Fruit fly (Drosophila melanogaster) whole organism, prepupa: Measurements from ENCODE around the gene flfl.

Experiments
- Blimp-1 ChIP-seq: fragments of 200-800 bp; sonication (Bioruptor generic); optimal IDR thresholded peaks from 3 replicates; lab custom pipeline; 2017; ENCODE audit warnings: missing biosample characterization, missing genetic modification characterization, mild to moderate bottlenecking, moderate library complexity, missing genetic modification reagents
- CG10631 ChIP-seq: fragments of 200-800 bp; sonication (Bioruptor generic); optimal IDR thresholded peaks from 2 replicates; lab custom pipeline; 2016; ENCODE audit warnings: missing biosample characterization, missing genetic modification characterization
- CG11762 ChIP-seq: fragments of 200-800 bp; sonication (Bioruptor generic); optimal IDR thresholded peaks from 3 replicates; lab custom pipeline; 2016; ENCODE audit warnings: missing biosample characterization, missing genetic modification characterization; ENCODE audit not compliant: insufficient read depth
- CG15336 ChIP-seq: fragments of 200-800 bp; sonication (Bioruptor generic); IDR thresholded peaks from 2 replicates; pipeline ENCODE4 v1.3.6; 2022; ENCODE audit warnings: missing biosample characterization, missing genetic modification characterization
- CG1621 ChIP-seq: fragments of 200-800 bp; sonication (Bioruptor generic); optimal IDR thresholded peaks from 3 replicates; lab custom pipeline; 2018; ENCODE audit warnings: missing biosample characterization, mild to moderate bottlenecking, missing genetic modification characterization
- CG31627 ChIP-seq: fragments of 200-800 bp; sonication (Bioruptor generic); optimal IDR thresholded peaks from 3 replicates; lab custom pipeline; 2016; ENCODE audit warnings: missing biosample characterization, missing genetic modification characterization
- CG4318 ChIP-seq: fragments of 200-800 bp; sonication (Bioruptor generic); optimal IDR thresholded peaks from 3 replicates; lab custom pipeline; 2017; ENCODE audit warnings: missing biosample characterization, mild to moderate bottlenecking, missing genetic modification characterization
- CG6163 ChIP-seq: fragments of 200-800 bp; sonication (Bioruptor generic); IDR thresholded peaks from 3 replicates; pipeline ENCODE4 v1.3.6; 2022; ENCODE audit warnings: missing biosample characterization, missing genetic modification characterization
- CG6792 ChIP-seq: fragments of 200-800 bp; sonication (Bioruptor generic); optimal IDR thresholded peaks from 3 replicates; lab custom pipeline; 2016; ENCODE audit warnings: missing biosample characterization, missing genetic modification characterization
- CG6808 ChIP-seq: fragments of 200-800 bp; sonication (Bioruptor generic); optimal IDR thresholded peaks from 3 replicates; lab custom pipeline; 2017; ENCODE audit warnings: missing biosample characterization, missing genetic modification characterization, mild to moderate bottlenecking, moderate library complexity, missing genetic modification reagents
- CG7368 ChIP-seq: fragments of 200-800 bp; sonication (Bioruptor generic); optimal IDR thresholded peaks from 3 replicates; lab custom pipeline; 2016; ENCODE audit warnings: missing biosample characterization, missing genetic modification characterization
- Gug ChIP-seq: fragments of 200-800 bp; sonication (Bioruptor generic); IDR thresholded peaks from 2 replicates; pipeline ENCODE4 v1.3.6; 2022; ENCODE audit warnings: missing biosample characterization, missing genetic modification characterization
- Hr4 ChIP-seq: fragments of 200-800 bp; sonication (Bioruptor generic); optimal IDR thresholded peaks from 3 replicates; lab custom pipeline; 2016; ENCODE audit warnings: missing biosample characterization, missing genetic modification characterization
- Lpt ChIP-seq: fragments of 200-800 bp; sonication (Bioruptor generic); optimal IDR thresholded peaks from 3 replicates; lab custom pipeline; 2016; ENCODE audit warnings: missing biosample characterization, missing genetic modification characterization
- Met ChIP-seq: fragments of 200-800 bp; sonication (Bioruptor generic); optimal IDR thresholded peaks from 3 replicates; lab custom pipeline; 2016; ENCODE audit warnings: missing biosample characterization, missing genetic modification characterization
- OdsH ChIP-seq: fragments of 200-800 bp; sonication (Bioruptor generic); optimal IDR thresholded peaks from 3 replicates; lab custom pipeline; 2016; ENCODE audit warnings: missing biosample characterization, missing genetic modification characterization
- Smox ChIP-seq: fragments of 200-800 bp; sonication (Bioruptor generic); optimal IDR thresholded peaks from 3 replicates; lab custom pipeline; 2016; ENCODE audit warnings: missing biosample characterization, missing genetic modification characterization
- Sox102F ChIP-seq: fragments of 200-800 bp; sonication (Bioruptor generic); optimal IDR thresholded peaks from 2 replicates; lab custom pipeline; 2016; ENCODE audit warnings: missing biosample characterization, mild to moderate bottlenecking, missing genetic modification characterization
- Sox15 ChIP-seq: fragments of 200-800 bp; sonication (Bioruptor generic); optimal IDR thresholded peaks from 3 replicates; lab custom pipeline; 2016; ENCODE audit warnings: missing biosample characterization, missing genetic modification characterization
- achi ChIP-seq: fragments of 200-800 bp; sonication (Bioruptor generic); optimal IDR thresholded peaks from 3 replicates; lab custom pipeline; 2016; ENCODE audit warnings: missing biosample characterization, missing genetic modification characterization
- cyc ChIP-seq: fragments of 200-800 bp; sonication (Bioruptor generic); optimal IDR thresholded peaks from 3 replicates; lab custom pipeline; 2016; ENCODE audit warnings: missing biosample characterization, missing genetic modification characterization
- dsx ChIP-seq: fragments of 200-800 bp; optimal IDR thresholded peaks from 3 replicates; lab custom pipeline; 2019; ENCODE audit warnings: missing biosample characterization, mild to moderate bottlenecking, missing genetic modification characterization, moderate library complexity; ENCODE audit not compliant: poor library complexity, severe bottlenecking
- eg ChIP-seq: fragments of 200-800 bp; sonication (Bioruptor generic); IDR thresholded peaks from 3 replicates; pipeline ENCODE4 v1.3.6; 2022; ENCODE audit warnings: missing biosample characterization, missing genetic modification characterization
- fd59A ChIP-seq: fragments of 200-800 bp; sonication (Bioruptor generic); optimal IDR thresholded peaks from 2 replicates; lab custom pipeline; 2017; ENCODE audit warnings: missing biosample characterization, mild to moderate bottlenecking, missing genetic modification characterization, missing genetic modification reagents
- fkh ChIP-seq: fragments of 200-800 bp; sonication (Bioruptor generic); optimal IDR thresholded peaks from 3 replicates; lab custom pipeline; 2017; ENCODE audit warnings: missing biosample characterization, mild to moderate bottlenecking, missing genetic modification characterization, moderate library complexity
- net ChIP-seq: fragments of 200-800 bp; sonication (Bioruptor generic); optimal IDR thresholded peaks from 3 replicates; lab custom pipeline; 2016; ENCODE audit warnings: missing biosample characterization, missing genetic modification characterization
- pdm3 ChIP-seq: fragments of 200-800 bp; sonication (Bioruptor generic); optimal IDR thresholded peaks from 3 replicates; lab custom pipeline; 2016; ENCODE audit warnings: missing biosample characterization, missing genetic modification characterization
- salr ChIP-seq, 2 experiments: fragments of 200-800 bp; sonication (Bioruptor generic); optimal IDR thresholded peaks; 3 replicates each; lab custom pipeline; 2016 to 2018; ENCODE audit warnings: missing biosample characterization in 2 of 2, missing genetic modification characterization in 2 of 2, mild to moderate bottlenecking in 1 of 2
- spab ChIP-seq: fragments of 200-800 bp; sonication (Bioruptor generic); optimal IDR thresholded peaks from 2 replicates; lab custom pipeline; 2017; ENCODE audit warnings: missing biosample characterization, mild to moderate bottlenecking, missing genetic modification characterization, missing genetic modification reagents
- ss ChIP-seq, 2 experiments: fragments of 200-800 bp; sonication (Bioruptor generic); optimal IDR thresholded peaks; 2 replicates in 1 of 2; 3 replicates in 1 of 2; lab custom pipeline; 2017 to 2018; ENCODE audit warnings: mild to moderate bottlenecking in 2 of 2, missing biosample characterization in 2 of 2, missing genetic modification characterization in 2 of 2, moderate library complexity in 1 of 2
- svp ChIP-seq: fragments of 200-800 bp; sonication (Bioruptor generic); peaks from one replicate; lab custom pipeline; 2016; ENCODE audit warnings: missing biosample characterization, missing genetic modification characterization
- vri ChIP-seq: fragments of 200-800 bp; sonication (Bioruptor generic); optimal IDR thresholded peaks from 3 replicates; lab custom pipeline; 2016; ENCODE audit warnings: missing biosample characterization, mild to moderate bottlenecking, missing genetic modification characterization

Gene flfl

dm6 chr3R:13686371-13687211 lies 2.9 kb downstream of the flfl start, which contains the start of gene omd (continued):
- TF ChIP-seq spab (GFP tag; lab: Kevin White, UChicago), result no peak
- peak; percentile 39 for TF ChIP-seq achi (GFP tag; lab: Kevin White, UChicago)
- TF ChIP-seq fd59A (GFP tag; lab: Kevin White, UChicago), result peak; percentile 0
- no peak for TF ChIP-seq Gug
- no peak for TF ChIP-seq Lpt (GFP tag; lab: Kevin White, UChicago)
- no peak; the same call in 2 of the 3 replicates for TF ChIP-seq eg (GFP tag; lab: Robert Waterston, UW)
- TF ChIP-seq CG15336 (GFP tag; lab: Robert Waterston, UW), result peak; percentile 24; the same call in 1 of the 2 replicates
- TF ChIP-seq svp, result no peak
- TF ChIP-seq Sox102F (GFP tag; lab: Kevin White, UChicago), result no peak

dm6 chr3R:13693753-13694152 lies 10.0 kb downstream of the flfl start, which contains the start of gene CG14367:
Gene CG14367 (plus strand): TSS chr3R:13694053.
- TF ChIP-seq Lpt (GFP tag; lab: Kevin White, UChicago) (no peak), svp (no peak), vri (no peak), CG10631 (GFP tag; lab: Kevin White, UChicago) (no peak), Sox15 (GFP tag; lab: Kevin White, UChicago) (no peak), net (GFP tag; lab: Kevin White, UChicago) (no peak), Met (GFP tag; lab: Kevin White, UChicago) (no peak), Blimp-1 (GFP tag; lab: Kevin White, UChicago) (no peak), salr (GFP tag; optimal IDR thresholded peaks at IDR 0.05; lab: Kevin White, UChicago) (no peak)

- TF ChIP-seq CG1621 (tag; lab: Kevin White, UChicago), result no peak
- TF ChIP-seq Sox102F (GFP tag; lab: Kevin White, UChicago), result no peak
- no peak for TF ChIP-seq CG10631 (GFP tag; lab: Kevin White, UChicago)
- no peak for TF ChIP-seq Hr4 (GFP tag; lab: Kevin White, UChicago)
These were observed 15.6 kb downstream of the flfl start for dm6 chr3R:13699350-13699749.

dm6 chr3R:13700192-13700591 lies 16.5 kb downstream of the flfl start, which contains the start of gene ninaB:
Gene ninaB (plus strand): TSS chr3R:13700565.
- TF ChIP-seq OdsH (GFP tag; lab: Kevin White, UChicago) (no peak), Sox102F (GFP tag; lab: Kevin White, UChicago) (no peak), CG6792 (no peak), fd59A (GFP tag; lab: Kevin White, UChicago) (no peak)

dm6 chr3R:13700738-13701137 lies 17.0 kb downstream of the flfl start, which contains the start of gene f-cup:
Gene f-cup (minus strand): TSS chr3R:13700838.
- no peak for TF ChIP-seq ss (GFP tag; optimal IDR thresholded peaks at IDR 0.05; lab: Kevin White, UChicago)
- TF ChIP-seq CG6163, result no peak
- TF ChIP-seq CG11762 (GFP tag; lab: Kevin White, UChicago), result no peak
- TF ChIP-seq fkh (GFP tag; lab: Kevin White, UChicago), result no peak
- no peak for TF ChIP-seq pdm3
- TF ChIP-seq CG4318 (GFP tag; lab: Kevin White, UChicago), result no peak
- no peak for TF ChIP-seq net (GFP tag; lab: Kevin White, UChicago)
- TF ChIP-seq Sox15 (GFP tag; lab: Kevin White, UChicago), result no peak
- TF ChIP-seq Met (GFP tag; lab: Kevin White, UChicago), result no peak
- TF ChIP-seq CG31627 (GFP tag; lab: Kevin White, UChicago), result no peak
- TF ChIP-seq CG6792, result no peak

- TF ChIP-seq svp (peak; percentile 91), CG6808 (GFP tag; lab: Kevin White, UChicago) (no peak), Blimp-1 (GFP tag; lab: Kevin White, UChicago) (no peak), achi (GFP tag; lab: Kevin White, UChicago) (no peak), cyc (GFP tag; lab: Kevin White, UChicago) (no peak), CG6163 (0 out of 3 replicates have a peak, but pooled peaks have one; percentile 19), Met (GFP tag; lab: Kevin White, UChicago) (no peak), CG6792 (no peak), dsx (GFP tag; lab: Kevin White, UChicago) (no peak), eg (GFP tag; lab: Robert Waterston, UW) (no peak), Sox102F (GFP tag; lab: Kevin White, UChicago) (no peak), CG7368 (GFP tag; lab: Kevin White, UChicago) (no peak), pdm3 (no peak), Smox (GFP tag; lab: Kevin White, UChicago) (no peak)
These were observed 21.7 kb downstream of the flfl start, which contains the start of gene Adgf-D for dm6 chr3R:13705292-13705885. Gene Adgf-D (minus strand): TSS chr3R:13705402.
